Fruit fly (Drosophila melanogaster) whole organism, prepupa: ENCODE results near the gene Blimp-1.
A peak's percentile ranks its signal among the peaks of the same experiment; 100 is the strongest.

ENCODE experiments used
- Blimp-1 ChIP-seq: fragments of 200-800 bp; sonication (Bioruptor generic); optimal IDR thresholded peaks from 3 replicates; lab custom pipeline; 2017; ENCODE audit warnings: missing biosample characterization, missing genetic modification characterization, mild to moderate bottlenecking, moderate library complexity, missing genetic modification reagents
- CG10631 ChIP-seq: fragments of 200-800 bp; sonication (Bioruptor generic); optimal IDR thresholded peaks from 2 replicates; lab custom pipeline; 2016; ENCODE audit warnings: missing biosample characterization, missing genetic modification characterization
- CG11294 ChIP-seq: fragments of 200-800 bp; sonication (Bioruptor generic); IDR thresholded peaks from 2 replicates; pipeline ENCODE4 v1.3.6; 2022; ENCODE audit warnings: missing biosample characterization, missing genetic modification characterization
- CG11762 ChIP-seq: fragments of 200-800 bp; sonication (Bioruptor generic); optimal IDR thresholded peaks from 3 replicates; lab custom pipeline; 2016; ENCODE audit warnings: missing biosample characterization, missing genetic modification characterization; ENCODE audit not compliant: insufficient read depth
- CG11902 ChIP-seq: fragments of 200-800 bp; sonication (Bioruptor generic); optimal IDR thresholded peaks from 3 replicates; lab custom pipeline; 2016; ENCODE audit warnings: missing biosample characterization, missing genetic modification characterization
- CG1621 ChIP-seq: fragments of 200-800 bp; sonication (Bioruptor generic); optimal IDR thresholded peaks from 3 replicates; lab custom pipeline; 2018; ENCODE audit warnings: missing biosample characterization, mild to moderate bottlenecking, missing genetic modification characterization
- CG16779 ChIP-seq: fragments of 200-800 bp; sonication (Bioruptor generic); optimal IDR thresholded peaks from 3 replicates; lab custom pipeline; 2017; ENCODE audit warnings: missing biosample characterization, mild to moderate bottlenecking, missing genetic modification characterization
- CG3032 ChIP-seq: fragments of 200-800 bp; optimal IDR thresholded peaks from 2 replicates; lab custom pipeline; 2019; ENCODE audit warnings: missing biosample characterization, mild to moderate bottlenecking, missing genetic modification characterization, moderate library complexity
- CG31627 ChIP-seq: fragments of 200-800 bp; sonication (Bioruptor generic); optimal IDR thresholded peaks from 3 replicates; lab custom pipeline; 2016; ENCODE audit warnings: missing biosample characterization, missing genetic modification characterization
- CG32006 ChIP-seq: fragments of 200-800 bp; sonication (Bioruptor generic); optimal IDR thresholded peaks from 3 replicates; lab custom pipeline; 2017; ENCODE audit warnings: missing biosample characterization, mild to moderate bottlenecking, missing genetic modification characterization
- CG34406 ChIP-seq: fragments of 200-800 bp; sonication (Bioruptor generic); optimal IDR thresholded peaks from 3 replicates; lab custom pipeline; 2016; ENCODE audit warnings: missing biosample characterization, missing genetic modification characterization
- CG3919 ChIP-seq: fragments of 200-800 bp; sonication (Bioruptor generic); optimal IDR thresholded peaks from 3 replicates; lab custom pipeline; 2016; ENCODE audit warnings: missing biosample characterization, missing genetic modification characterization
- CG6163 ChIP-seq: fragments of 200-800 bp; sonication (Bioruptor generic); IDR thresholded peaks from 3 replicates; pipeline ENCODE4 v1.3.6; 2022; ENCODE audit warnings: missing biosample characterization, missing genetic modification characterization
- CG6792 ChIP-seq: fragments of 200-800 bp; sonication (Bioruptor generic); optimal IDR thresholded peaks from 3 replicates; lab custom pipeline; 2016; ENCODE audit warnings: missing biosample characterization, missing genetic modification characterization
- CG6808 ChIP-seq: fragments of 200-800 bp; sonication (Bioruptor generic); optimal IDR thresholded peaks from 3 replicates; lab custom pipeline; 2017; ENCODE audit warnings: missing biosample characterization, missing genetic modification characterization, mild to moderate bottlenecking, moderate library complexity, missing genetic modification reagents
- CG6854 ChIP-seq: fragments of 200-800 bp; sonication (Bioruptor generic); optimal IDR thresholded peaks from 2 replicates; lab custom pipeline; 2017; ENCODE audit warnings: missing biosample characterization, mild to moderate bottlenecking, missing genetic modification characterization
- CG7368 ChIP-seq: fragments of 200-800 bp; sonication (Bioruptor generic); optimal IDR thresholded peaks from 3 replicates; lab custom pipeline; 2016; ENCODE audit warnings: missing biosample characterization, missing genetic modification characterization
- CG8119 ChIP-seq: fragments of 200-800 bp; sonication (Bioruptor generic); IDR thresholded peaks from 3 replicates; pipeline ENCODE4 v1.3.6; 2022; ENCODE audit warnings: missing biosample characterization, missing genetic modification characterization
- CG8319 ChIP-seq: fragments of 200-800 bp; sonication (Bioruptor generic); optimal IDR thresholded peaks from 3 replicates; lab custom pipeline; 2016; ENCODE audit warnings: missing biosample characterization, missing genetic modification characterization
- CG9139 ChIP-seq: fragments of 200-800 bp; sonication (Bioruptor generic); optimal IDR thresholded peaks from 3 replicates; lab custom pipeline; 2017; ENCODE audit warnings: missing biosample characterization, mild to moderate bottlenecking, missing genetic modification characterization
- Eip75B ChIP-seq: fragments of 200-800 bp; sonication (Bioruptor generic); optimal IDR thresholded peaks from 3 replicates; lab custom pipeline; 2016; ENCODE audit warnings: missing biosample characterization, missing genetic modification characterization
- Eip78C ChIP-seq: fragments of 200-800 bp; sonication (Bioruptor generic); peaks from one replicate; lab custom pipeline; 2016; ENCODE audit warnings: missing biosample characterization, missing genetic modification characterization
- Eip93F ChIP-seq: fragments of 200-800 bp; sonication (Bioruptor generic); optimal IDR thresholded peaks from 2 replicates; lab custom pipeline; 2016; ENCODE audit warnings: missing biosample characterization, mild to moderate bottlenecking, missing genetic modification characterization
- Ets21C ChIP-seq: fragments of 200-800 bp; sonication (Bioruptor generic); optimal IDR thresholded peaks from 3 replicates; lab custom pipeline; 2016; ENCODE audit warnings: missing biosample characterization, missing genetic modification characterization
- Ets96B ChIP-seq: fragments of 200-800 bp; optimal IDR thresholded peaks from 2 replicates; lab custom pipeline; 2019; ENCODE audit warnings: missing biosample characterization, mild to moderate bottlenecking, missing genetic modification characterization, moderate library complexity
- Gug ChIP-seq: fragments of 200-800 bp; sonication (Bioruptor generic); IDR thresholded peaks from 2 replicates; pipeline ENCODE4 v1.3.6; 2022; ENCODE audit warnings: missing biosample characterization, missing genetic modification characterization
- Hr39 ChIP-seq: fragments of 200-800 bp; sonication (Bioruptor generic); optimal IDR thresholded peaks from 2 replicates; lab custom pipeline; 2016; ENCODE audit warnings: missing biosample characterization, missing genetic modification characterization
- Hr4 ChIP-seq: fragments of 200-800 bp; sonication (Bioruptor generic); optimal IDR thresholded peaks from 3 replicates; lab custom pipeline; 2016; ENCODE audit warnings: missing biosample characterization, missing genetic modification characterization
- Lpt ChIP-seq: fragments of 200-800 bp; sonication (Bioruptor generic); optimal IDR thresholded peaks from 3 replicates; lab custom pipeline; 2016; ENCODE audit warnings: missing biosample characterization, missing genetic modification characterization
- Met ChIP-seq: fragments of 200-800 bp; sonication (Bioruptor generic); optimal IDR thresholded peaks from 3 replicates; lab custom pipeline; 2016; ENCODE audit warnings: missing biosample characterization, missing genetic modification characterization
- OdsH ChIP-seq: fragments of 200-800 bp; sonication (Bioruptor generic); optimal IDR thresholded peaks from 3 replicates; lab custom pipeline; 2016; ENCODE audit warnings: missing biosample characterization, missing genetic modification characterization
- Smox ChIP-seq: fragments of 200-800 bp; sonication (Bioruptor generic); optimal IDR thresholded peaks from 3 replicates; lab custom pipeline; 2016; ENCODE audit warnings: missing biosample characterization, missing genetic modification characterization
- Sox102F ChIP-seq: fragments of 200-800 bp; sonication (Bioruptor generic); optimal IDR thresholded peaks from 2 replicates; lab custom pipeline; 2016; ENCODE audit warnings: missing biosample characterization, mild to moderate bottlenecking, missing genetic modification characterization
- Sox14 ChIP-seq: fragments of 200-800 bp; sonication (Bioruptor generic); optimal IDR thresholded peaks from 3 replicates; lab custom pipeline; 2016; ENCODE audit warnings: missing biosample characterization, missing genetic modification characterization
- eg ChIP-seq: fragments of 200-800 bp; sonication (Bioruptor generic); IDR thresholded peaks from 3 replicates; pipeline ENCODE4 v1.3.6; 2022; ENCODE audit warnings: missing biosample characterization, missing genetic modification characterization
- esn ChIP-seq: fragments of 200-800 bp; sonication (Bioruptor generic); optimal IDR thresholded peaks from 2 replicates; lab custom pipeline; 2016; ENCODE audit warnings: missing biosample characterization, mild to moderate bottlenecking, missing genetic modification characterization, moderate library complexity
- fd59A ChIP-seq: fragments of 200-800 bp; sonication (Bioruptor generic); optimal IDR thresholded peaks from 2 replicates; lab custom pipeline; 2017; ENCODE audit warnings: missing biosample characterization, mild to moderate bottlenecking, missing genetic modification characterization, missing genetic modification reagents
- fd85E ChIP-seq: fragments of 200-800 bp; sonication (Bioruptor generic); optimal IDR thresholded peaks from 3 replicates; lab custom pipeline; 2016; ENCODE audit warnings: missing biosample characterization, missing genetic modification characterization
- fkh ChIP-seq: fragments of 200-800 bp; sonication (Bioruptor generic); optimal IDR thresholded peaks from 3 replicates; lab custom pipeline; 2017; ENCODE audit warnings: missing biosample characterization, mild to moderate bottlenecking, missing genetic modification characterization, moderate library complexity
- net ChIP-seq: fragments of 200-800 bp; sonication (Bioruptor generic); optimal IDR thresholded peaks from 3 replicates; lab custom pipeline; 2016; ENCODE audit warnings: missing biosample characterization, missing genetic modification characterization
- pdm3 ChIP-seq: fragments of 200-800 bp; sonication (Bioruptor generic); optimal IDR thresholded peaks from 3 replicates; lab custom pipeline; 2016; ENCODE audit warnings: missing biosample characterization, missing genetic modification characterization
- salr ChIP-seq, 2 experiments: fragments of 200-800 bp; sonication (Bioruptor generic); optimal IDR thresholded peaks; 3 replicates each; lab custom pipeline; 2016 to 2018; ENCODE audit warnings: missing biosample characterization in 2 of 2, missing genetic modification characterization in 2 of 2, mild to moderate bottlenecking in 1 of 2
- spab ChIP-seq: fragments of 200-800 bp; sonication (Bioruptor generic); optimal IDR thresholded peaks from 2 replicates; lab custom pipeline; 2017; ENCODE audit warnings: missing biosample characterization, mild to moderate bottlenecking, missing genetic modification characterization, missing genetic modification reagents
- ss ChIP-seq, 2 experiments: fragments of 200-800 bp; sonication (Bioruptor generic); optimal IDR thresholded peaks; 2 replicates in 1 of 2; 3 replicates in 1 of 2; lab custom pipeline; 2017 to 2018; ENCODE audit warnings: mild to moderate bottlenecking in 2 of 2, missing biosample characterization in 2 of 2, missing genetic modification characterization in 2 of 2, moderate library complexity in 1 of 2
- svp ChIP-seq: fragments of 200-800 bp; sonication (Bioruptor generic); peaks from one replicate; lab custom pipeline; 2016; ENCODE audit warnings: missing biosample characterization, missing genetic modification characterization
- vri ChIP-seq: fragments of 200-800 bp; sonication (Bioruptor generic); optimal IDR thresholded peaks from 3 replicates; lab custom pipeline; 2016; ENCODE audit warnings: missing biosample characterization, mild to moderate bottlenecking, missing genetic modification characterization

Blimp-1 gene

dm6 chr3L:5633247-5634187 is 2.7 kb downstream of the Blimp-1 start (continued):
- TF ChIP-seq esn (GFP tag; lab: Kevin White, UChicago) (peak; percentile 62), CG31627 (GFP tag; lab: Kevin White, UChicago) (peak; percentile 4), CG6792 (GFP tag; lab: Kevin White, UChicago) (peak; percentile 45), vri (GFP tag; lab: Kevin White, UChicago) (peak; percentile 32), salr (GFP tag; optimal IDR thresholded peaks at IDR 0.05; lab: Kevin White, UChicago) (peak in 1 of 2 experiments; percentile 49), Lpt (GFP tag; lab: Kevin White, UChicago) (no peak), Ets96B (peak; percentile 70), CG9139 (GFP tag; lab: Kevin White, UChicago) (no peak), CG16779 (tag; lab: Kevin White, UChicago) (peak; percentile 12), Eip75B (GFP tag; lab: Kevin White, UChicago) (peak; percentile 67), fd85E (GFP tag; lab: Kevin White, UChicago) (no peak), svp (GFP tag; lab: Kevin White, UChicago) (no peak), OdsH (GFP tag; lab: Kevin White, UChicago) (no peak), eg (no peak), fkh (GFP tag; lab: Kevin White, UChicago) (no peak), spab (GFP tag; lab: Kevin White, UChicago) (peak; percentile 31), CG11902 (GFP tag; lab: Kevin White, UChicago) (no peak), net (GFP tag; lab: Kevin White, UChicago) (no peak), CG3919 (GFP tag; lab: Kevin White, UChicago) (peak; percentile 80), Sox14 (GFP tag; lab: Kevin White, UChicago) (peak; percentile 69), CG3032 (tag; lab: Kevin White, UChicago) (peak; percentile 61), CG1621 (tag; lab: Kevin White, UChicago) (no peak), Hr4 (GFP tag; lab: Kevin White, UChicago) (no peak), Smox (no peak), CG6808 (peak; percentile 35), fd59A (GFP tag; lab: Kevin White, UChicago) (peak; percentile 31), CG6163 (GFP tag; lab: Robert Waterston, UW) (peak; percentile 71), CG8319 (GFP tag; lab: Kevin White, UChicago) (no peak)
- TF ChIP-seq, all 60 proteins: peak for 29

- TF ChIP-seq Hr39 (GFP tag; lab: Kevin White, UChicago): no peak
- peak; percentile 98 for TF ChIP-seq Blimp-1 (GFP tag; lab: Kevin White, UChicago)
- TF ChIP-seq CG7368 (GFP tag; lab: Kevin White, UChicago): no peak
- no peak for TF ChIP-seq CG11294 (GFP tag; lab: Robert Waterston, UW)
- TF ChIP-seq Met (GFP tag; lab: Kevin White, UChicago): peak; percentile 56
- peak in 1 of 2 experiments; percentile 15 for TF ChIP-seq ss (GFP tag; optimal IDR thresholded peaks at IDR 0.05; lab: Kevin White, UChicago)
- no peak for TF ChIP-seq esn (GFP tag; lab: Kevin White, UChicago)
- no peak for TF ChIP-seq Sox102F (GFP tag; lab: Kevin White, UChicago)
- TF ChIP-seq Eip78C (GFP tag; lab: Kevin White, UChicago): peak; percentile 56
- TF ChIP-seq CG34406: no peak
- no peak for TF ChIP-seq Ets21C (GFP tag; lab: Kevin White, UChicago)
- TF ChIP-seq fkh (GFP tag; lab: Kevin White, UChicago): peak; percentile 29
- TF ChIP-seq net (GFP tag; lab: Kevin White, UChicago): no peak
- TF ChIP-seq CG6854 (GFP tag; lab: Kevin White, UChicago): peak; percentile 51
- TF ChIP-seq CG6808: no peak
- peak; percentile 15 for TF ChIP-seq Lpt (GFP tag; lab: Kevin White, UChicago)
- TF ChIP-seq CG8119 (GFP tag; lab: Robert Waterston, UW): no peak
- TF ChIP-seq CG1621 (tag; lab: Kevin White, UChicago): no peak
- no peak for TF ChIP-seq CG10631 (GFP tag; lab: Kevin White, UChicago)
- no peak for TF ChIP-seq pdm3
- TF ChIP-seq eg: no peak
- peak; percentile 2 for TF ChIP-seq CG32006 (GFP tag; lab: Kevin White, UChicago)
- no peak for TF ChIP-seq spab (GFP tag; lab: Kevin White, UChicago)
- no peak for TF ChIP-seq Eip75B (GFP tag; lab: Kevin White, UChicago)
- TF ChIP-seq Eip93F (GFP tag; lab: Kevin White, UChicago): no peak
- no peak for TF ChIP-seq CG3032 (tag; lab: Kevin White, UChicago)
- no peak for TF ChIP-seq CG11762 (GFP tag; lab: Kevin White, UChicago)
- TF ChIP-seq Gug (GFP tag; lab: Robert Waterston, UW): no peak
Measured at dm6 chr3L:5634188-5634894, 3.6 kb downstream of the Blimp-1 start.
